Fruit fly (Drosophila melanogaster): ENCODE results near the gene dbr.

Gene dbr

DNA sequence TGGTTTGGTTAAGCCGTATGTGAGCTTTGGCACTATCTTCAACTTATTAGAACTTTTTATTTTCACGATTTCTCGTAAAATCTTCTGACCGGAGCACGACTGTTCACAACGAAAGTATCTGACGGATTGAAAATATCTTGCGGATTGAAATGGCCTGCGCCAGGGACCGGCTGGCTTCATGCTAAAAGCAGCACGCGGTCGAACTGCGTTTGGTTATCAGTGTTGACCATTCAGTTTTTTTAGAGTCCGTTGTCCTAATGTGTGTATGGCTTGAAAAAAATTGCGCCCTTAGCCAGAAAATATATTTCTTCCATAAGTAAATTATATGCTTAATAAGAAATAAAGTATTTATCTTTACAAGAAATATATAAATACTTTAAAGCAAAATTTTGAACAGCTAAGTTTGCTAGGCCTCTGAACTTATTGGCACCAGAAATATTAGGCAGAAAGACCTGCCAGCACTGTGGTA, 21.0 kb downstream of the dbr start, which contains the start of gene net (continued):
- TF ChIP-seq psq (GFP tag; optimal IDR thresholded peaks at IDR 0.05) (peak; percentile 30), HLH106 (tag; optimal IDR thresholded peaks at IDR 0.05) (peak; percentile 88)

DNA sequence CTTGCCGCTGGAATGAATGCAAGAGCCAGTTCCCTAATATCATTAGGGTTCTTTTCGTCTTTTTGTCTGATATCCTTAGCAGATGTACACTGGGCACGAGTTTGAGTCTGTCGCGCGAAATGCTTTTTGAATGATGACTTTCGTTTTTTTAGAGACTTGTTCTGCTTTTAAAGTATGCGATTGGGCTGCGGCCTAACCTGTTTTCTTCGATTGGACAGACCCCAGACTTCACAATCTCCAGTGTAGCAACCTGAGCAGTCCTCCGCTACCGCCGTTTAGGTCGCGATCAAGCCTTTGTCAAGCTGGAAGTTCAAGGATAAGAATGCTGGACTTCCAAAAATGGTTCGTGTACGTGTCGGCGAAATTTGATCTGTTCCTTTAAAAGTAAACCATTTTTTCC, 22.2 kb downstream of the dbr start:
- TF ChIP-seq Dif (GFP tag; optimal IDR thresholded peaks at IDR 0.05; ENCODE audit: partially characterized antibody) (no peak), jim (GFP tag; optimal IDR thresholded peaks at IDR 0.05) (no peak), brk (GFP tag; optimal IDR thresholded peaks at IDR 0.05) (no peak), lola (GFP tag; optimal IDR thresholded peaks at IDR 0.05) (no peak), CrebA (GFP tag; optimal IDR thresholded peaks at IDR 0.05; ENCODE audit: borderline replicate concordance) (no peak), foxo (GFP tag; optimal IDR thresholded peaks at IDR 0.05) (peak in 1 of 2 experiments; percentile 49), dl (GFP tag; optimal IDR thresholded peaks at IDR 0.05; ENCODE audit: insufficient read depth in 1 of 2, partially characterized antibody in 2 of 2) (no peak), Hnf4 (GFP tag; optimal IDR thresholded peaks at IDR 0.05) (no peak), br (GFP tag; optimal IDR thresholded peaks at IDR 0.05) (peak; percentile 19), N (GFP tag; optimal IDR thresholded peaks at IDR 0.05) (no peak), Mio (GFP tag; optimal IDR thresholded peaks at IDR 0.05) (no peak), Myc (optimal IDR thresholded peaks at IDR 0.05) (no peak), Abd-B (GFP tag; optimal IDR thresholded peaks at IDR 0.05) (no peak), fru (GFP tag; optimal IDR thresholded peaks at IDR 0.05) (peak; percentile 54), dsf (GFP tag; optimal IDR thresholded peaks at IDR 0.05; ENCODE audit: borderline replicate concordance) (no peak), GATAd (GFP tag; optimal IDR thresholded peaks at IDR 0.05) (no peak), OdsH (GFP tag; optimal IDR thresholded peaks at IDR 0.05) (peak; percentile 20), rgr (GFP tag; optimal IDR thresholded peaks at IDR 0.05) (peak; percentile 29), pan (optimal IDR thresholded peaks at IDR 0.05) (no peak), Sp1 (GFP tag; optimal IDR thresholded peaks at IDR 0.05) (no peak), sage (GFP tag; optimal IDR thresholded peaks at IDR 0.05) (no peak), usp (GFP tag; optimal IDR thresholded peaks at IDR 0.05) (no peak), dmrt93B (GFP tag; optimal IDR thresholded peaks at IDR 0.05) (no peak), tai (GFP tag; optimal IDR thresholded peaks at IDR 0.05) (no peak), CG32264 (GFP tag; optimal IDR thresholded peaks at IDR 0.05) (no peak), CG9705 (GFP tag; optimal IDR thresholded peaks at IDR 0.05) (no peak), sv (GFP tag; optimal IDR thresholded peaks at IDR 0.05) (no peak), Rel (GFP tag; optimal IDR thresholded peaks at IDR 0.05) (no peak), Rel (tag; optimal IDR thresholded peaks at IDR 0.05) (no peak), Vsx2 (GFP tag; optimal IDR thresholded peaks at IDR 0.05; ENCODE audit: partially characterized antibody) (peak; percentile 67), HLH106 (tag; optimal IDR thresholded peaks at IDR 0.05) (peak; percentile 41), ey (GFP tag; optimal IDR thresholded peaks at IDR 0.05) (peak; percentile 47), psq (GFP tag; optimal IDR thresholded peaks at IDR 0.05) (no peak), Jra (GFP tag; optimal IDR thresholded peaks at IDR 0.05) (no peak), Hr83 (GFP tag; optimal IDR thresholded peaks at IDR 0.05; ENCODE audit: poor library complexity, severe bottlenecking) (no peak), Dfd (GFP tag; optimal IDR thresholded peaks at IDR 0.05) (no peak), Hr78 (GFP tag; optimal IDR thresholded peaks at IDR 0.05) (no peak), woc (GFP tag; optimal IDR thresholded peaks at IDR 0.05) (peak; percentile 29), h (GFP tag; optimal IDR thresholded peaks at IDR 0.05) (peak; percentile 27)

DNA sequence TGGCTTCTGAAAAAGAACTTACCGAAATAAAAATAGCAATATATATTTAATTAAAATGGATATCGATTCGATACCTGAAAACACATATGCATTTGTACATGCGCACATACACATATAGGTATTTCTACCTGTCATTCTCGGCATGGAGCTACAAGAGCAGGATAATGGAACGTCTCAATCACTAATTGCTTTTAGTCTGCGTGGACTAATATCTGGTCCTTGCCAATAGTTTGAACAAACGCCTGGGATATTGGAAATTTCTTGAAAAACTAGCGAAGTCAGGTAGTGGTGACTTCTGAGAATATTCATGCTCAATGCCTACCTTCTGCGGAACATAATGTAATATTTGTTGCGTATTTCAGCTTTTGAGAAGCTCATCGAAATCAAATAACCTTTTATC, 22.9 kb downstream of the dbr start:
- TF ChIP-seq rgr (GFP tag; optimal IDR thresholded peaks at IDR 0.05) (no peak), OdsH (GFP tag; optimal IDR thresholded peaks at IDR 0.05) (no peak), woc (GFP tag; optimal IDR thresholded peaks at IDR 0.05) (no peak), Dfd (GFP tag; optimal IDR thresholded peaks at IDR 0.05) (no peak), dsf (GFP tag; optimal IDR thresholded peaks at IDR 0.05; ENCODE audit: borderline replicate concordance) (no peak), CrebA (GFP tag; optimal IDR thresholded peaks at IDR 0.05; ENCODE audit: borderline replicate concordance) (no peak), HLH106 (tag; optimal IDR thresholded peaks at IDR 0.05) (no peak), Rel (GFP tag; optimal IDR thresholded peaks at IDR 0.05) (no peak), Rel (tag; optimal IDR thresholded peaks at IDR 0.05) (no peak), Mio (GFP tag; optimal IDR thresholded peaks at IDR 0.05) (no peak), ey (GFP tag; optimal IDR thresholded peaks at IDR 0.05) (no peak), Dif (GFP tag; optimal IDR thresholded peaks at IDR 0.05; ENCODE audit: partially characterized antibody) (no peak), Jra (GFP tag; optimal IDR thresholded peaks at IDR 0.05) (no peak), brk (GFP tag; optimal IDR thresholded peaks at IDR 0.05) (no peak)

Data from whole organism, wandering third instar larva.